Worm (Caenorhabditis elegans): ENCODE results near the gene str-48.
A peak's percentile ranks its signal among the peaks of the same experiment; 100 is the strongest.

str-48 gene

ce11 chrIV:7083382-7083784 lies 38.4 kb upstream of the str-48 start, which contains the start of gene Y43B11AR.3:
TSS of gene Y43B11AR.3 (minus strand) at chrIV:7083716.
- TF ChIP-seq nhr-28 (tag; optimal IDR thresholded peaks at IDR 0.05): no peak
- peak; percentile 25 for TF ChIP-seq elt-2 (tag; optimal IDR thresholded peaks at IDR 0.05)
- peak; percentile 12 for TF ChIP-seq ama-1 (optimal IDR thresholded peaks at IDR 0.05)
- no peak for TF ChIP-seq mml-1 (tag; optimal IDR thresholded peaks at IDR 0.05)
- TF ChIP-seq aly-2 (tag; optimal IDR thresholded peaks at IDR 0.05): no peak
- TF ChIP-seq unc-62 (GFP tag; optimal IDR thresholded peaks at IDR 0.05): no peak
- TF ChIP-seq nhr-12 (tag; optimal IDR thresholded peaks at IDR 0.05): peak; percentile 19
- TF ChIP-seq nhr-67 (tag; optimal IDR thresholded peaks at IDR 0.05): no peak
- TF ChIP-seq nhr-25 (tag; optimal IDR thresholded peaks at IDR 0.05): peak; percentile 10

- TF ChIP-seq nhr-28 (tag; optimal IDR thresholded peaks at IDR 0.05) (no peak), ceh-9 (tag; optimal IDR thresholded peaks at IDR 0.05) (no peak), snpc-4 (tag; optimal IDR thresholded peaks at IDR 0.05) (no peak), lin-39 (tag; optimal IDR thresholded peaks at IDR 0.05) (no peak), nfya-1 (tag; optimal IDR thresholded peaks at IDR 0.05; ENCODE audit: insufficient read depth) (no peak), jun-1 (tag; optimal IDR thresholded peaks at IDR 0.05) (no peak), R02D3.7 (tag; optimal IDR thresholded peaks at IDR 0.05) (no peak), hmg-11 (tag; optimal IDR thresholded peaks at IDR 0.05) (no peak), egl-5 (tag; optimal IDR thresholded peaks at IDR 0.05) (no peak), elt-1 (tag; optimal IDR thresholded peaks at IDR 0.05) (no peak), ztf-4 (tag; optimal IDR thresholded peaks at IDR 0.05) (no peak), pha-4 (tag; optimal IDR thresholded peaks at IDR 0.05) (no peak), nhr-23 (tag; optimal IDR thresholded peaks at IDR 0.05) (no peak), tbx-2 (tag; optimal IDR thresholded peaks at IDR 0.05) (no peak)
Observed at ce11 chrIV:7083976-7084375, 37.8 kb upstream of the str-48 start.

ce11 chrIV:7084632-7085160 lies 37.1 kb upstream of the str-48 start, which contains the start of gene rps-4:
TSS of gene rps-4 (minus strand) at chrIV:7084682.
- peak; percentile 100 for TF ChIP-seq lin-15B (tag; optimal IDR thresholded peaks at IDR 0.05)
- TF ChIP-seq ztf-4 (tag; optimal IDR thresholded peaks at IDR 0.05): no peak
- TF ChIP-seq ama-1 (optimal IDR thresholded peaks at IDR 0.05): peak; percentile 35
- peak; percentile 91 for TF ChIP-seq nhr-25 (tag; optimal IDR thresholded peaks at IDR 0.05)
- no peak for TF ChIP-seq ceh-16 (tag; optimal IDR thresholded peaks at IDR 0.05)
- TF ChIP-seq eor-1 (tag; optimal IDR thresholded peaks at IDR 0.05): no peak
- no peak for TF ChIP-seq ztf-11 (tag; optimal IDR thresholded peaks at IDR 0.05)
- TF ChIP-seq elt-3 (tag; optimal IDR thresholded peaks at IDR 0.05): no peak
- TF ChIP-seq egl-5 (tag; optimal IDR thresholded peaks at IDR 0.05): peak; percentile 47
- TF ChIP-seq pqm-1 (tag; optimal IDR thresholded peaks at IDR 0.05): peak; percentile 90
- no peak for TF ChIP-seq zag-1 (tag; optimal IDR thresholded peaks at IDR 0.05)
- no peak for TF ChIP-seq nhr-237 (tag; optimal IDR thresholded peaks at IDR 0.05)
- TF ChIP-seq ZK546.5 (tag; optimal IDR thresholded peaks at IDR 0.05): no peak
- peak; percentile 86 for TF ChIP-seq lin-39 (tag; optimal IDR thresholded peaks at IDR 0.05)
- peak; percentile 77 for TF ChIP-seq R02D3.7 (tag; optimal IDR thresholded peaks at IDR 0.05)
- TF ChIP-seq hmg-11 (tag; optimal IDR thresholded peaks at IDR 0.05): peak; percentile 85
- TF ChIP-seq jun-1 (tag; optimal IDR thresholded peaks at IDR 0.05): peak; percentile 78
- peak; percentile 75 for TF ChIP-seq fkh-10 (GFP tag; optimal IDR thresholded peaks at IDR 0.05)
- no peak for TF ChIP-seq nhr-12 (tag; optimal IDR thresholded peaks at IDR 0.05)
- TF ChIP-seq skn-1 (tag; optimal IDR thresholded peaks at IDR 0.05): peak; percentile 82
- no peak for TF ChIP-seq ceh-9 (tag; optimal IDR thresholded peaks at IDR 0.05)
- TF ChIP-seq nhr-23 (tag; optimal IDR thresholded peaks at IDR 0.05): peak; percentile 88
- TF ChIP-seq nhr-77 (tag; optimal IDR thresholded peaks at IDR 0.05): no peak
- no peak for TF ChIP-seq daf-12 (tag; optimal IDR thresholded peaks at IDR 0.05)
- TF ChIP-seq nhr-43 (tag; optimal IDR thresholded peaks at IDR 0.05; ENCODE audit: poor library complexity, severe bottlenecking): peak; percentile 75
- no peak for TF ChIP-seq nhr-11 (tag; optimal IDR thresholded peaks at IDR 0.05)
- TF ChIP-seq nhr-28 (tag; optimal IDR thresholded peaks at IDR 0.05): no peak
- TF ChIP-seq snpc-4 (tag; optimal IDR thresholded peaks at IDR 0.05): peak; percentile 81
- TF ChIP-seq ceh-28 (tag; optimal IDR thresholded peaks at IDR 0.05): peak; percentile 67
- TF ChIP-seq nhr-67 (tag; optimal IDR thresholded peaks at IDR 0.05): no peak
- TF ChIP-seq fos-1 (tag; optimal IDR thresholded peaks at IDR 0.05): peak; percentile 40
- peak; percentile 94 for TF ChIP-seq nfya-1 (tag; optimal IDR thresholded peaks at IDR 0.05; ENCODE audit: insufficient read depth)
- TF ChIP-seq mdl-1 (tag; optimal IDR thresholded peaks at IDR 0.05): no peak
- peak; percentile 14 for TF ChIP-seq unc-62 (GFP tag; optimal IDR thresholded peaks at IDR 0.05)
- TF ChIP-seq tbx-2 (tag; optimal IDR thresholded peaks at IDR 0.05): peak; percentile 46
- TF ChIP-seq elt-1 (tag; optimal IDR thresholded peaks at IDR 0.05): peak; percentile 24
- peak; percentile 96 for TF ChIP-seq pha-4 (tag; optimal IDR thresholded peaks at IDR 0.05)
- no peak for TF ChIP-seq mml-1 (tag; optimal IDR thresholded peaks at IDR 0.05)
- no peak for TF ChIP-seq aly-2 (tag; optimal IDR thresholded peaks at IDR 0.05)
- peak; percentile 75 for TF ChIP-seq egl-27 (tag; optimal IDR thresholded peaks at IDR 0.05)
- TF ChIP-seq fkh-2 (tag; optimal IDR thresholded peaks at IDR 0.05): no peak
- TF ChIP-seq unc-39 (tag; optimal IDR thresholded peaks at IDR 0.05): no peak
- TF ChIP-seq elt-2 (tag; optimal IDR thresholded peaks at IDR 0.05): peak; percentile 81
- TF ChIP-seq lsy-12 (tag; optimal IDR thresholded peaks at IDR 0.05): peak; percentile 77
- TF ChIP-seq sea-2 (GFP tag; optimal IDR thresholded peaks at IDR 0.05): no peak
- TF ChIP-seq ceh-82 (tag; optimal IDR thresholded peaks at IDR 0.05): peak; percentile 22

Measured in whole organism, L3 larva.